Worm (Caenorhabditis elegans): Measurements from ENCODE around the gene drl-1.
A peak's percentile ranks its signal among the peaks of the same experiment; 100 is the strongest.

The drl-1 gene

DNA sequence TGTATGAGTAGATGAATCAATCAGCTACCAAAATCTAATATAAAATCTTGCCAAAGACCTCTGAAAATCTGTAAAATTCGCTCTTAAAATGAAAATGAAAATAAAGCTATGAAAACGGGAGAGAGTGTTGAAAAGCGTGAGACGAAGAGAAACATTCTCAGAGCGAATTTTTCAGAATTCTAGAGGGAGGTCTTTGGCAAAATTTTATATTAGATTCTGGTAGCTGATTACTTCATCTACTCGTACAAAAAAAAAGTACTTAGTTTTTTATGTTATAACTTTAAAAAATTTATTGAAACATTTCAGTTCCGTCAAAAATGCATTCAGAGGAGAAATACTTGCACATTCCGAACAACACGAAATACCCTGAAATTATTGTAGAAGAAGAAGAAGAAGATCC is at the start of gene drl-1:
TSS of gene drl-1 (plus strand) at position 301 of the 400 bp plus-strand sequence.
- TF ChIP-seq lsy-2 (tag; optimal IDR thresholded peaks at IDR 0.05) (no peak), pha-4 (tag; optimal IDR thresholded peaks at IDR 0.05) (no peak)

DNA sequence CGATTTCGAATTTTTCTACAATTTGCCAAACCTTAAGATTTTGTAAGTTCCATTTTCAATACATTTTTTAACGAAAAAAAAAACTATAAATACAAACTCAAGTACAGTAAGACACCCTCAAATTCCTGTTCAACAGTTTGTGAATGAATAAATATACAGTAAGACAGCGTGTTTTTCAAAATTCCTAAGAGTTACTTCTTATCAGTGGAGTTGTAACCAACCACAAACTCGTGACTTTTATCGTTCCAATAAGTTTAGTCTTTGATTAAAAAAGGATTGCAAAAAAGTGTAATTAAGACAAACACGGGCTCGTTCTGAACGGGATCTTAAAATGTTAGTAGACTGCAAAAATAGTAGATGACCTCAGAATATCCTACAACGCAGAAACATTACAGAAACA is 49.7 kb upstream of the drl-1 start:
- no peak for TF ChIP-seq pha-4 (tag; optimal IDR thresholded peaks at IDR 0.05)
- no peak for TF ChIP-seq nhr-76 (tag; optimal IDR thresholded peaks at IDR 0.05)
- TF ChIP-seq unc-39 (tag; optimal IDR thresholded peaks at IDR 0.05), result no peak
- no peak for TF ChIP-seq unc-62 (GFP tag; optimal IDR thresholded peaks at IDR 0.05)
- no peak for TF ChIP-seq zip-8 (tag; optimal IDR thresholded peaks at IDR 0.05)
- TF ChIP-seq lin-32 (GFP tag; optimal IDR thresholded peaks at IDR 0.05), result no peak
- TF ChIP-seq nhr-2 (tag; optimal IDR thresholded peaks at IDR 0.05), result no peak
- TF ChIP-seq bed-3 (GFP tag; optimal IDR thresholded peaks at IDR 0.05), result no peak
- no peak for TF ChIP-seq mab-5 (tag; optimal IDR thresholded peaks at IDR 0.05)
- TF ChIP-seq mls-2 (tag; optimal IDR thresholded peaks at IDR 0.05), result no peak
- TF ChIP-seq lin-13 (tag; optimal IDR thresholded peaks at IDR 0.05), result no peak
- no peak for TF ChIP-seq sem-2 (GFP tag; optimal IDR thresholded peaks at IDR 0.05)
- TF ChIP-seq ceh-83 (GFP tag; optimal IDR thresholded peaks at IDR 0.05), result no peak
- TF ChIP-seq tbx-8 (GFP tag; optimal IDR thresholded peaks at IDR 0.05), result no peak
- TF ChIP-seq elt-3 (tag; optimal IDR thresholded peaks at IDR 0.05), result no peak

DNA sequence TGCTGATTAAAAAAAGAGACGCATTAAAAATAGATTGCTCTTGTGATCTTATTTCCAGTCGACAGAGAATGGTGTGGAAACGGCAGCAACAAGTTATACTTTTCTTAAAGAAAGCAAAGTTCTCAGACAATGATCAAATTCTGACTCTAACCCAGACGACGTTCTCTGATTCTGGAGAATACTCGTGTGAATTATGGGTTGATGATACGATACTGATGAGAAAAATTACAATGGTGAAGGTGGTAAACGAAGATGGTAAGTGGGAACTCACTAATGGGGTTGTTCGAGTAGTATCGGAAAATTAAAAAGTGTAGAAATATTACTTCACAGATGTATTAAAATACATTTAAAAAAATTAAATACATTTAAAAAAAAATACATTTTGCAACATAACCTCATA is 46.6 kb upstream of the drl-1 start:
- no peak for TF ChIP-seq nhr-12 (tag; optimal IDR thresholded peaks at IDR 0.05)

DNA sequence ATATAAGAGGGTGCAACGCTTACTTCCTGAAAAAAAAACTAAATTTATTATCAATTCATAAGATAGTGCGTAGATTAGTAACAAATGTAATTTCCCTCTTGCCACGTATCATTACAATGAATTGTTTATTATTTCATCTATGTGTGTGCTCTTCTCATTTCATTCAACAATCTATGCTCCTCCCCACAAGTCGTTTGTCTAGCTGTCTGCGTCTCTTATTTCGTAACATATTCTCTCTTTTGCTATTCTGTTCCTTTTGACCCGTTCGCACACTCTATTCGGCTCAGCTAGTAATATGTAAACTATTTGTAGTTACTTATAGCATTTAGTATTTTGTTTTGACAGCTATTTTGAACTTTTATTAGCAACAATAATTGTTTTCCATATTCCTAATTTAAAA is 42.9 kb upstream of the drl-1 start:
- TF ChIP-seq unc-120 (tag; optimal IDR thresholded peaks at IDR 0.05; ENCODE audit: poor library complexity, severe bottlenecking) (peak; percentile 56), flh-1 (GFP tag; optimal IDR thresholded peaks at IDR 0.05) (no peak), ces-1 (GFP tag; optimal IDR thresholded peaks at IDR 0.05) (peak; percentile 14)

ce11 chrIV:283347-283746 is 41.5 kb upstream of the drl-1 start, which contains the start of gene best-19:
best-19 (plus strand) TSS chrIV:283647.
- TF ChIP-seq snpc-4 (tag; optimal IDR thresholded peaks at IDR 0.05) (no peak), unc-39 (tag; optimal IDR thresholded peaks at IDR 0.05) (no peak), sem-2 (GFP tag; optimal IDR thresholded peaks at IDR 0.05) (no peak), nhr-76 (tag; optimal IDR thresholded peaks at IDR 0.05) (no peak), mls-2 (tag; optimal IDR thresholded peaks at IDR 0.05) (no peak), ceh-39 (tag; optimal IDR thresholded peaks at IDR 0.05) (no peak), ceh-43 (GFP tag; optimal IDR thresholded peaks at IDR 0.05) (no peak), M03D4.4 (tag; optimal IDR thresholded peaks at IDR 0.05) (no peak), drap-1 (GFP tag; optimal IDR thresholded peaks at IDR 0.05) (no peak), nhr-237 (tag; optimal IDR thresholded peaks at IDR 0.05) (no peak), ceh-83 (GFP tag; optimal IDR thresholded peaks at IDR 0.05) (no peak), bed-3 (GFP tag; optimal IDR thresholded peaks at IDR 0.05) (no peak), ces-1 (GFP tag; optimal IDR thresholded peaks at IDR 0.05) (no peak), sptf-1 (tag; optimal IDR thresholded peaks at IDR 0.05) (no peak), ham-2 (GFP tag; optimal IDR thresholded peaks at IDR 0.05) (no peak), elt-3 (tag; optimal IDR thresholded peaks at IDR 0.05) (no peak), pha-4 (tag; optimal IDR thresholded peaks at IDR 0.05) (no peak), ztf-11 (tag; optimal IDR thresholded peaks at IDR 0.05) (no peak)

- TF ChIP-seq ceh-43 (GFP tag; optimal IDR thresholded peaks at IDR 0.05), result no peak
- TF ChIP-seq drap-1 (GFP tag; optimal IDR thresholded peaks at IDR 0.05), result no peak
- TF ChIP-seq ztf-11 (tag; optimal IDR thresholded peaks at IDR 0.05), result no peak
- no peak for TF ChIP-seq flh-1 (GFP tag; optimal IDR thresholded peaks at IDR 0.05)
- no peak for TF ChIP-seq ceh-39 (tag; optimal IDR thresholded peaks at IDR 0.05)
- TF ChIP-seq unc-39 (tag; optimal IDR thresholded peaks at IDR 0.05), result no peak
- TF ChIP-seq ham-2 (GFP tag; optimal IDR thresholded peaks at IDR 0.05), result no peak
- TF ChIP-seq mab-5 (tag; optimal IDR thresholded peaks at IDR 0.05), result no peak
- TF ChIP-seq lin-32 (GFP tag; optimal IDR thresholded peaks at IDR 0.05), result no peak
- no peak for TF ChIP-seq nhr-2 (tag; optimal IDR thresholded peaks at IDR 0.05)
- no peak for TF ChIP-seq unc-120 (tag; optimal IDR thresholded peaks at IDR 0.05; ENCODE audit: poor library complexity, severe bottlenecking)
- no peak for TF ChIP-seq pha-4 (tag; optimal IDR thresholded peaks at IDR 0.05)
- no peak for TF ChIP-seq zip-8 (tag; optimal IDR thresholded peaks at IDR 0.05)
- TF ChIP-seq M03D4.4 (tag; optimal IDR thresholded peaks at IDR 0.05), result no peak
- no peak for TF ChIP-seq elt-1 (tag; optimal IDR thresholded peaks at IDR 0.05; ENCODE audit: borderline replicate concordance, insufficient read depth)
- TF ChIP-seq nhr-12 (tag; optimal IDR thresholded peaks at IDR 0.05), result no peak
- TF ChIP-seq tbx-8 (GFP tag; optimal IDR thresholded peaks at IDR 0.05), result no peak
- TF ChIP-seq mls-2 (tag; optimal IDR thresholded peaks at IDR 0.05), result no peak
- no peak for TF ChIP-seq unc-62 (GFP tag; optimal IDR thresholded peaks at IDR 0.05)
Measured at ce11 chrIV:288027-288426, 36.8 kb upstream of the drl-1 start, which contains the start of gene T21D12.14. T21D12.14 (minus strand) TSS chrIV:288127.

Data from whole organism, mixed stage, embryonic.